Worm (Caenorhabditis elegans): ENCODE measurements around the gene B0334.5.

ce11 chrII:11455140-11455539 is 42.3 kb upstream of the B0334.5 start:
- TF ChIP-seq ztf-11 (tag; optimal IDR thresholded peaks at IDR 0.05) (no peak), sem-2 (GFP tag; optimal IDR thresholded peaks at IDR 0.05) (no peak), lsy-2 (tag; optimal IDR thresholded peaks at IDR 0.05) (no peak), mab-5 (tag; optimal IDR thresholded peaks at IDR 0.05) (no peak), snpc-4 (tag; optimal IDR thresholded peaks at IDR 0.05) (no peak), elt-3 (tag; optimal IDR thresholded peaks at IDR 0.05) (no peak), nhr-12 (tag; optimal IDR thresholded peaks at IDR 0.05) (no peak), sptf-1 (tag; optimal IDR thresholded peaks at IDR 0.05) (no peak), lin-13 (tag; optimal IDR thresholded peaks at IDR 0.05) (no peak), nhr-237 (tag; optimal IDR thresholded peaks at IDR 0.05) (no peak), nhr-28 (tag; optimal IDR thresholded peaks at IDR 0.05) (no peak), elt-1 (tag; optimal IDR thresholded peaks at IDR 0.05; ENCODE audit: borderline replicate concordance, insufficient read depth) (no peak)
